Fruit fly (Drosophila melanogaster): ENCODE measurements around the gene CG9609.

Gene CG9609

dm6 chrX:16829439-16830028 is 42.7 kb upstream of the CG9609 start (continued):
- TF ChIP-seq cwo (GFP tag; optimal IDR thresholded peaks at IDR 0.05) (peak; percentile 59), caup (GFP tag; optimal IDR thresholded peaks at IDR 0.05; ENCODE audit: severe bottlenecking) (no peak), Fer1 (GFP tag; optimal IDR thresholded peaks at IDR 0.05) (peak; percentile 19), CG13894 (tag; optimal IDR thresholded peaks at IDR 0.05) (no peak), grau (tag; optimal IDR thresholded peaks at IDR 0.05) (peak; percentile 13), Usf (GFP tag; optimal IDR thresholded peaks at IDR 0.05) (no peak), ash1 (GFP tag; optimal IDR thresholded peaks at IDR 0.05) (no peak), CG18599 (GFP tag; optimal IDR thresholded peaks at IDR 0.05) (no peak), CG2678 (tag; optimal IDR thresholded peaks at IDR 0.05) (peak; percentile 44), sd (tag; optimal IDR thresholded peaks at IDR 0.05) (peak; percentile 5), gem (tag; optimal IDR thresholded peaks at IDR 0.05) (peak; percentile 39), CG1233 (GFP tag; optimal IDR thresholded peaks at IDR 0.05) (no peak), CG31441 (GFP tag; IDR thresholded peaks at IDR 0.05) (0 out of 2 replicates have a peak, but pooled peaks have one; percentile 27), HHEX (GFP tag; optimal IDR thresholded peaks at IDR 0.05) (no peak), dimm (GFP tag; IDR thresholded peaks at IDR 0.05) (no peak), croc (GFP tag; conservative IDR thresholded peaks at IDR 0.05) (no peak), lab (GFP tag; optimal IDR thresholded peaks at IDR 0.05) (peak; percentile 23), PHDP (tag; optimal IDR thresholded peaks at IDR 0.05) (peak; percentile 33), CG11504 (tag; optimal IDR thresholded peaks at IDR 0.05) (peak; percentile 35), Opbp (GFP tag; IDR thresholded peaks at IDR 0.05; ENCODE audit: partially characterized antibody) (no peak), CG15269 (tag; optimal IDR thresholded peaks at IDR 0.05) (peak; percentile 41), CG8388 (GFP tag; optimal IDR thresholded peaks at IDR 0.05) (no peak), CG34376 (GFP tag; optimal IDR thresholded peaks at IDR 0.05) (peak; percentile 44), sc (optimal IDR thresholded peaks at IDR 0.05) (no peak), sc (GFP tag; optimal IDR thresholded peaks at IDR 0.05) (no peak), aop (GFP tag; IDR thresholded peaks at IDR 0.05) (no peak), vvl (GFP tag; IDR thresholded peaks at IDR 0.05) (peak; percentile 53), CG1024 (GFP tag; IDR thresholded peaks at IDR 0.05) (no peak), CG6654 (GFP tag; optimal IDR thresholded peaks at IDR 0.05) (no peak), CG17361 (GFP tag; IDR thresholded peaks at IDR 0.05) (no peak), Drgx (GFP tag; IDR thresholded peaks at IDR 0.05) (peak; percentile 13; the same call in 1 of the 2 replicates), CG8924 (tag; optimal IDR thresholded peaks at IDR 0.05) (no peak), Sox102F (GFP tag; optimal IDR thresholded peaks at IDR 0.05) (peak; percentile 55), pb (GFP tag; optimal IDR thresholded peaks at IDR 0.05) (no peak), Abd-B (GFP tag; optimal IDR thresholded peaks at IDR 0.05) (peak; percentile 20), CG10321 (GFP tag; IDR thresholded peaks at IDR 0.05) (no peak), CoRest (tag; optimal IDR thresholded peaks at IDR 0.05) (peak; percentile 2), Xrp1 (GFP tag; IDR thresholded peaks at IDR 0.05) (peak; percentile 17; the same call in 1 of the 2 replicates), Rfx (GFP tag; IDR thresholded peaks at IDR 0.05) (no peak), Kr (GFP tag; optimal IDR thresholded peaks at IDR 0.05) (no peak), NFAT (GFP tag; IDR thresholded peaks at IDR 0.05) (no peak), Blimp-1 (GFP tag; optimal IDR thresholded peaks at IDR 0.05) (peak; percentile 6), dmrt99B (tag; optimal IDR thresholded peaks at IDR 0.05) (peak; percentile 27), yki (optimal IDR thresholded peaks at IDR 0.05) (no peak), Dip2 (GFP tag; IDR thresholded peaks at IDR 0.05) (no peak), Ets65A (GFP tag) (peak; percentile 31), peb (GFP tag; IDR thresholded peaks at IDR 0.05) (no peak), chinmo (GFP tag; IDR thresholded peaks at IDR 0.05; ENCODE audit: partially characterized antibody) (0 out of 4 replicates have a peak, but pooled peaks have one; percentile 20), CG1603 (tag; optimal IDR thresholded peaks at IDR 0.05) (no peak), slbo (GFP tag; IDR thresholded peaks at IDR 0.05) (no peak)
